Fruit fly (Drosophila melanogaster) whole organism, embryonic: ENCODE results near the gene CG45066.

Source experiments
- Ada2b ChIP-seq: fragments of 200-800 bp; sonication (Bioruptor generic); IDR thresholded peaks from 2 replicates; pipeline ENCODE4 v1.3.6; 2022; ENCODE audit warnings: missing biosample characterization, missing genetic modification characterization
- Blimp-1 ChIP-seq: fragments of 200-800 bp; sonication (Bioruptor generic); optimal IDR thresholded peaks from 3 replicates; lab custom pipeline; 2018; ENCODE audit warnings: missing biosample characterization, missing genetic modification characterization, mild to moderate bottlenecking, moderate library complexity, missing genetic modification reagents
- CG11723 ChIP-seq: fragments of 200-800 bp; sonication (Bioruptor generic); optimal IDR thresholded peaks from 2 replicates; lab custom pipeline; 2017; ENCODE audit warnings: missing biosample characterization, mild to moderate bottlenecking, missing genetic modification characterization
- CG12104 ChIP-seq: fragments of 200-800 bp; sonication (Bioruptor generic); optimal IDR thresholded peaks from 3 replicates; lab custom pipeline; 2016; ENCODE audit warnings: missing biosample characterization, missing genetic modification characterization
- CG12236 ChIP-seq: fragments of 200-800 bp; sonication (Bioruptor generic); optimal IDR thresholded peaks from 2 replicates; lab custom pipeline; 2016; ENCODE audit warnings: missing biosample characterization, missing genetic modification characterization
- CG14710 ChIP-seq: fragments of 200-800 bp; sonication (Bioruptor generic); optimal IDR thresholded peaks from 3 replicates; lab custom pipeline; 2019; ENCODE audit warnings: missing biosample characterization, mild to moderate bottlenecking, missing genetic modification characterization, moderate library complexity
- CG15479 ChIP-seq: fragments of 200-800 bp; sonication (Bioruptor generic); optimal IDR thresholded peaks from 3 replicates; lab custom pipeline; 2019; ENCODE audit warnings: missing biosample characterization, mild to moderate bottlenecking, missing genetic modification characterization, moderate library complexity
- CG15514 ChIP-seq: fragments of 200-800 bp; sonication (Bioruptor generic); optimal IDR thresholded peaks from 3 replicates; lab custom pipeline; 2017; ENCODE audit warnings: missing biosample characterization, missing genetic modification characterization, mild to moderate bottlenecking, moderate library complexity, missing genetic modification reagents
- CG17359 ChIP-seq: fragments of 200-800 bp; sonication (Bioruptor generic); optimal IDR thresholded peaks from 3 replicates; lab custom pipeline; 2018; ENCODE audit warnings: missing biosample characterization, mild to moderate bottlenecking, missing genetic modification characterization, moderate library complexity
- CG17568 ChIP-seq: fragments of 200-800 bp; sonication (Bioruptor generic); optimal IDR thresholded peaks from 2 replicates; lab custom pipeline; 2018; ENCODE audit warnings: missing biosample characterization, mild to moderate bottlenecking, missing genetic modification characterization, moderate library complexity
- CG18262 ChIP-seq: fragments of 200-800 bp; optimal IDR thresholded peaks from 3 replicates; lab custom pipeline; 2019; ENCODE audit warnings: missing biosample characterization, mild to moderate bottlenecking, missing genetic modification characterization, moderate library complexity
- CG1832 ChIP-seq: fragments of 200-800 bp; sonication (Bioruptor generic); optimal IDR thresholded peaks from 2 replicates; lab custom pipeline; 2017; ENCODE audit warnings: missing biosample characterization, mild to moderate bottlenecking, missing genetic modification characterization, inconsistent platforms
- CG2889 ChIP-seq: fragments of 200-800 bp; sonication (Bioruptor generic); IDR thresholded peaks from 3 replicates; pipeline ENCODE4 v1.3.6; 2022; ENCODE audit warnings: missing biosample characterization, missing genetic modification characterization
- CG30403 ChIP-seq: fragments of 200-800 bp; sonication (Bioruptor generic); optimal IDR thresholded peaks from 3 replicates; lab custom pipeline; 2016; ENCODE audit warnings: missing biosample characterization, missing genetic modification characterization
- CG31441 ChIP-seq: fragments of 200-800 bp; sonication (Bioruptor generic); IDR thresholded peaks from 2 replicates; pipeline ENCODE4 v1.3.6; 2022; ENCODE audit warnings: missing biosample characterization, missing genetic modification characterization
- CG4328 ChIP-seq: fragments of 200-800 bp; sonication (Bioruptor generic); optimal IDR thresholded peaks from 3 replicates; lab custom pipeline; 2017; ENCODE audit warnings: missing biosample characterization, missing genetic modification reagents, missing genetic modification characterization
- CG4730 ChIP-seq: fragments of 200-800 bp; sonication (Bioruptor generic); IDR thresholded peaks from 2 replicates; pipeline ENCODE4 v1.3.6; 2022; ENCODE audit warnings: missing biosample characterization, missing genetic modification characterization
- CG6854 ChIP-seq: fragments of 200-800 bp; sonication (Bioruptor generic); optimal IDR thresholded peaks from 3 replicates; lab custom pipeline; 2017; ENCODE audit warnings: missing biosample characterization, mild to moderate bottlenecking, missing genetic modification characterization
- CG7556 ChIP-seq: fragments of 200-800 bp; sonication (Bioruptor generic); optimal IDR thresholded peaks from 2 replicates; lab custom pipeline; 2017; ENCODE audit warnings: missing biosample characterization, mild to moderate bottlenecking, missing genetic modification characterization
- CG7786 ChIP-seq: fragments of 200-800 bp; sonication (Bioruptor generic); optimal IDR thresholded peaks from 2 replicates; lab custom pipeline; 2016; ENCODE audit warnings: missing biosample characterization, missing genetic modification characterization
- CHES-1-like ChIP-seq: fragments of 200-800 bp; sonication (Bioruptor generic); optimal IDR thresholded peaks from 2 replicates; lab custom pipeline; 2016; ENCODE audit warnings: missing biosample characterization, missing genetic modification characterization
- Dref ChIP-seq: fragments of 200-800 bp; sonication (Bioruptor generic); IDR thresholded peaks from 2 replicates; pipeline ENCODE4 v1.3.6; 2022; ENCODE audit warnings: missing biosample characterization, missing genetic modification characterization
- Drgx ChIP-seq: fragments of 200-800 bp; sonication (Bioruptor generic); IDR thresholded peaks from 2 replicates; pipeline ENCODE4 v1.3.6; 2022; ENCODE audit warnings: missing biosample characterization, missing genetic modification characterization
- H15 ChIP-seq: fragments of 200-800 bp; sonication (Bioruptor generic); IDR thresholded peaks from 3 replicates; pipeline ENCODE4 v1.3.6; 2022; ENCODE audit warnings: missing biosample characterization, missing genetic modification characterization
- H2.0 ChIP-seq: fragments of 200-800 bp; sonication (Bioruptor generic); IDR thresholded peaks from 2 replicates; pipeline ENCODE4 v1.3.6; 2022; ENCODE audit warnings: missing biosample characterization, missing genetic modification characterization
- Hmr ChIP-seq: fragments of 200-800 bp; sonication (Bioruptor generic); optimal IDR thresholded peaks from 3 replicates; lab custom pipeline; 2017; ENCODE audit warnings: mild to moderate bottlenecking, missing biosample characterization, missing genetic modification reagents, missing genetic modification characterization
- Jarid2 ChIP-seq: fragments of 200-800 bp; sonication (Bioruptor generic); optimal IDR thresholded peaks from 3 replicates; lab custom pipeline; 2017; ENCODE audit warnings: mild to moderate bottlenecking, missing biosample characterization, missing genetic modification reagents, missing genetic modification characterization
- Mes4 ChIP-seq: fragments of 200-800 bp; sonication (Bioruptor generic); optimal IDR thresholded peaks from 2 replicates; lab custom pipeline; 2016; ENCODE audit warnings: missing biosample characterization, missing genetic modification characterization
- NC2α ChIP-seq: fragments of 200-800 bp; sonication (Bioruptor generic); optimal IDR thresholded peaks from 2 replicates; lab custom pipeline; 2016; ENCODE audit warnings: missing biosample characterization, missing genetic modification characterization
- NfI ChIP-seq: fragments of 200-800 bp; sonication (Bioruptor generic); optimal IDR thresholded peaks from 3 replicates; lab custom pipeline; 2018; ENCODE audit warnings: missing biosample characterization, mild to moderate bottlenecking, missing genetic modification characterization, moderate library complexity
- Ptx1 ChIP-seq: fragments of 200-800 bp; sonication (Bioruptor generic); IDR thresholded peaks from 2 replicates; pipeline ENCODE4 v1.3.6; 2022; ENCODE audit warnings: missing biosample characterization, missing genetic modification characterization
- Tbp ChIP-seq: fragments of >200 bp; optimal IDR thresholded peaks from 2 replicates; lab custom pipeline; 2018; ENCODE audit warnings: missing biosample characterization, missing genetic modification characterization
- amos ChIP-seq: fragments of 200-800 bp; sonication (Bioruptor generic); IDR thresholded peaks from 2 replicates; pipeline ENCODE4 v1.3.6; 2022; ENCODE audit warnings: missing biosample characterization, missing genetic modification characterization; ENCODE audit not compliant: partially characterized antibody
- ato ChIP-seq: fragments of 200-800 bp; sonication (Bioruptor generic); IDR thresholded peaks from 2 replicates; pipeline ENCODE4 v1.3.6; 2022; ENCODE audit warnings: missing biosample characterization, missing genetic modification characterization; ENCODE audit not compliant: partially characterized antibody
- az2 ChIP-seq: fragments of 200-800 bp; sonication (Bioruptor generic); optimal IDR thresholded peaks from 3 replicates; lab custom pipeline; 2016; ENCODE audit warnings: missing biosample characterization, missing genetic modification characterization
- bcd ChIP-seq: fragments of 200-800 bp; sonication (Bioruptor generic); optimal IDR thresholded peaks from 2 replicates; lab custom pipeline; 2017; ENCODE audit warnings: missing biosample characterization, mild to moderate bottlenecking, missing genetic modification characterization
- exex ChIP-seq: fragments of 200-800 bp; sonication (Bioruptor generic); optimal IDR thresholded peaks from 4 replicates; lab custom pipeline; 2018; ENCODE audit warnings: missing biosample characterization, mild to moderate bottlenecking, missing genetic modification characterization, moderate library complexity
- gro ChIP-seq: fragments of 200-800 bp; sonication (Bioruptor generic); optimal IDR thresholded peaks from 2 replicates; lab custom pipeline; 2016; ENCODE audit warnings: missing biosample characterization, missing genetic modification characterization
- her ChIP-seq: fragments of 200-800 bp; sonication (Bioruptor generic); optimal IDR thresholded peaks from 2 replicates; lab custom pipeline; 2016; ENCODE audit warnings: missing biosample characterization, missing genetic modification characterization
- hkb ChIP-seq, 2 experiments: fragments of 200-800 bp in 1 of 2; fragments of >200 bp in 1 of 2; sonication (Bioruptor generic) in 1 of 2; IDR thresholded peaks in 1 of 2; optimal IDR thresholded peaks in 1 of 2; 2 replicates each; pipeline versions ENCODE4 v1.3.6 to Lab custom; 2017 to 2022; ENCODE audit warnings: missing biosample characterization in 1 of 2, missing genetic modification characterization in 1 of 2
- inv ChIP-seq: fragments of 200-800 bp; sonication (Bioruptor generic); IDR thresholded peaks from 2 replicates; pipeline ENCODE4 v1.3.6; 2022; ENCODE audit warnings: missing biosample characterization, missing genetic modification characterization; ENCODE audit not compliant: partially characterized antibody
- ken ChIP-seq: fragments of 200-800 bp; sonication (Bioruptor generic); IDR thresholded peaks from 3 replicates; pipeline ENCODE4 v1.3.6; 2022; ENCODE audit warnings: missing biosample characterization, missing genetic modification characterization
- rib ChIP-seq: fragments of 200-800 bp; sonication (Bioruptor generic); IDR thresholded peaks from 2 replicates; pipeline ENCODE4 v1.3.6; 2022; ENCODE audit warnings: missing biosample characterization, missing genetic modification characterization
- sd ChIP-seq: fragments of 200-800 bp; sonication (Bioruptor generic); optimal IDR thresholded peaks from 3 replicates; lab custom pipeline; 2018; ENCODE audit warnings: missing biosample characterization, mild to moderate bottlenecking, missing genetic modification characterization, moderate library complexity
- slp2 ChIP-seq: fragments of 200-800 bp; sonication (Bioruptor generic); optimal IDR thresholded peaks from 2 replicates; lab custom pipeline; 2016; ENCODE audit warnings: missing biosample characterization, missing genetic modification characterization
- ssp ChIP-seq: fragments of 200-800 bp; sonication (Bioruptor generic); IDR thresholded peaks from 2 replicates; pipeline ENCODE4 v1.3.6; 2022; ENCODE audit warnings: missing biosample characterization, missing genetic modification characterization
- vnd ChIP-seq: fragments of 200-800 bp; sonication (Bioruptor generic); IDR thresholded peaks from 3 replicates; pipeline ENCODE4 v1.3.6; 2022; ENCODE audit warnings: missing biosample characterization, missing genetic modification characterization; ENCODE audit not compliant: partially characterized antibody
- wek ChIP-seq: fragments of 200-800 bp; sonication (Bioruptor generic); optimal IDR thresholded peaks from 3 replicates; lab custom pipeline; 2018; ENCODE audit warnings: missing biosample characterization, mild to moderate bottlenecking, missing genetic modification characterization, moderate library complexity

The CG45066 gene

dm6 chr3L:3083329-3084083, 27.5 kb downstream of the CG45066 start (continued):
- TF ChIP-seq CG11723 (peak; percentile 43), az2 (GFP tag; lab: Kevin White, UChicago) (no peak), hkb (optimal IDR thresholded peaks at IDR 0.05; lab: Kevin White, UChicago) (no peak), hkb (GFP tag; IDR thresholded peaks at IDR 0.05; lab: Robert Waterston, UW) (peak; percentile 32; the same call in 1 of the 2 replicates), CG7556 (peak; percentile 17), Dref (peak; percentile 49), inv (GFP tag; lab: Robert Waterston, UW) (no peak), amos (no peak; the same call in 1 of the 2 replicates), ato (GFP tag; lab: Robert Waterston, UW) (no peak), NC2α (GFP tag; lab: Kevin White, UChicago) (peak; percentile 46), H2.0 (GFP tag; lab: Robert Waterston, UW) (no peak), CG2889 (no peak), CG12104 (no peak), ssp (GFP tag; lab: Robert Waterston, UW) (no peak), CG6854 (GFP tag; lab: Kevin White, UChicago) (no peak), CG7786 (peak; percentile 21), Drgx (no peak), CG31441 (GFP tag; lab: Robert Waterston, UW) (peak; percentile 44; the same call in 1 of the 2 replicates), gro (GFP tag; lab: Kevin White, UChicago) (no peak), Mes4 (GFP tag; lab: Kevin White, UChicago) (peak; percentile 50), her (GFP tag; lab: Kevin White, UChicago) (peak; percentile 39), NfI (GFP tag; lab: Kevin White, UChicago) (no peak), exex (peak; percentile 100), CG17359 (tag; lab: Kevin White, UChicago) (peak; percentile 37), Tbp (no peak), CHES-1-like (GFP tag; lab: Kevin White, UChicago) (peak; percentile 50), CG18262 (tag; lab: Kevin White, UChicago) (peak; percentile 45), CG30403 (GFP tag; lab: Kevin White, UChicago) (no peak), CG15479 (GFP tag; lab: Kevin White, UChicago) (no peak), CG14710 (tag; lab: Kevin White, UChicago) (peak; percentile 62), CG4328 (GFP tag; lab: Kevin White, UChicago) (peak; percentile 76), H15 (GFP tag; lab: Robert Waterston, UW) (no peak), CG4730 (no peak), ken (no peak), vnd (GFP tag; lab: Robert Waterston, UW) (no peak; the same call in 2 of the 3 replicates), sd (tag; lab: Kevin White, UChicago) (peak; percentile 95), bcd (GFP tag; lab: Kevin White, UChicago) (peak; percentile 27), Jarid2 (GFP tag; lab: Kevin White, UChicago) (peak; percentile 56), Ada2b (GFP tag; lab: Robert Waterston, UW) (no peak), slp2 (GFP tag; lab: Kevin White, UChicago) (no peak), rib (GFP tag; lab: Robert Waterston, UW) (peak; percentile 63), CG17568 (GFP tag; lab: Kevin White, UChicago) (peak; percentile 42), CG15514 (GFP tag; lab: Kevin White, UChicago) (peak; percentile 67), CG1832 (GFP tag; lab: Kevin White, UChicago) (no peak), Hmr (GFP tag; lab: Kevin White, UChicago) (peak; percentile 46), Ptx1 (GFP tag; lab: Robert Waterston, UW) (0 out of 2 replicates have a peak, but pooled peaks have one; percentile 31), wek (GFP tag; lab: Kevin White, UChicago) (peak; percentile 53), CG12236 (GFP tag; lab: Kevin White, UChicago) (peak; percentile 33), Blimp-1 (peak; percentile 71)
